Fruit fly (Drosophila melanogaster) whole organism, embryonic: ENCODE measurements around the gene CG34303.
A peak's percentile ranks its signal among the peaks of the same experiment; 100 is the strongest.

Experiments
- Abd-B ChIP-seq: fragments of 200-800 bp; sonication (Bioruptor generic); optimal IDR thresholded peaks from 2 replicates; lab custom pipeline; 2018; ENCODE audit warnings: missing biosample characterization, mild to moderate bottlenecking, missing genetic modification characterization, moderate library complexity
- Antp ChIP-seq: fragments of 200-800 bp; sonication (Bioruptor generic); optimal IDR thresholded peaks from 3 replicates; lab custom pipeline; 2016; ENCODE audit warnings: missing biosample characterization, missing genetic modification characterization
- B-H2 ChIP-seq: fragments of 200-800 bp; sonication (Bioruptor generic); optimal IDR thresholded peaks from 2 replicates; lab custom pipeline; 2018; ENCODE audit warnings: missing biosample characterization, mild to moderate bottlenecking, missing genetic modification characterization
- Blimp-1 ChIP-seq: fragments of 200-800 bp; sonication (Bioruptor generic); optimal IDR thresholded peaks from 3 replicates; lab custom pipeline; 2018; ENCODE audit warnings: missing biosample characterization, missing genetic modification characterization, mild to moderate bottlenecking, moderate library complexity, missing genetic modification reagents
- BtbVII ChIP-seq: fragments of 200-800 bp; sonication (Bioruptor generic); optimal IDR thresholded peaks from 3 replicates; lab custom pipeline; 2017; ENCODE audit warnings: missing biosample characterization, mild to moderate bottlenecking, missing genetic modification characterization
- CG10209 ChIP-seq: fragments of 200-800 bp; sonication (Bioruptor generic); optimal IDR thresholded peaks from 3 replicates; lab custom pipeline; 2017; ENCODE audit warnings: missing biosample characterization, mild to moderate bottlenecking, missing genetic modification characterization, missing genetic modification reagents
- CG12391 ChIP-seq: fragments of 200-800 bp; sonication (Bioruptor generic); optimal IDR thresholded peaks from 3 replicates; lab custom pipeline; 2018; ENCODE audit warnings: missing biosample characterization, mild to moderate bottlenecking, missing genetic modification characterization, moderate library complexity
- CG14050 ChIP-seq: fragments of 200-800 bp; sonication (Bioruptor generic); IDR thresholded peaks from 3 replicates; pipeline ENCODE4 v1.3.6; 2022; ENCODE audit warnings: missing biosample characterization, missing genetic modification characterization
- CG14860 ChIP-seq: fragments of 200-800 bp; sonication (Bioruptor generic); IDR thresholded peaks from 3 replicates; pipeline ENCODE4 v1.3.6; 2022; ENCODE audit warnings: missing biosample characterization, missing genetic modification characterization; ENCODE audit not compliant: partially characterized antibody
- CG1602 ChIP-seq: fragments of 200-800 bp; sonication (Bioruptor generic); optimal IDR thresholded peaks from 3 replicates; lab custom pipeline; 2016; ENCODE audit warnings: missing biosample characterization, missing genetic modification characterization
- CG17186 ChIP-seq: fragments of 200-800 bp; sonication (Bioruptor generic); optimal IDR thresholded peaks from 3 replicates; lab custom pipeline; 2017; ENCODE audit warnings: missing biosample characterization, missing genetic modification reagents, missing genetic modification characterization
- CG17328 ChIP-seq: fragments of 200-800 bp; sonication (Bioruptor generic); IDR thresholded peaks from 2 replicates; pipeline ENCODE4 v1.3.6; 2022; ENCODE audit warnings: missing biosample characterization, missing genetic modification characterization
- CG17359 ChIP-seq: fragments of 200-800 bp; sonication (Bioruptor generic); optimal IDR thresholded peaks from 3 replicates; lab custom pipeline; 2018; ENCODE audit warnings: missing biosample characterization, mild to moderate bottlenecking, missing genetic modification characterization, moderate library complexity
- CG30431 ChIP-seq: fragments of 200-800 bp; sonication (Bioruptor generic); optimal IDR thresholded peaks from 2 replicates; lab custom pipeline; 2017; ENCODE audit warnings: missing biosample characterization, missing genetic modification characterization
- CG4424 ChIP-seq: fragments of 200-800 bp; sonication (Bioruptor generic); optimal IDR thresholded peaks from 3 replicates; lab custom pipeline; 2016; ENCODE audit warnings: missing biosample characterization, missing genetic modification characterization
- CG5245 ChIP-seq: fragments of 200-800 bp; sonication (Bioruptor generic); optimal IDR thresholded peaks from 3 replicates; lab custom pipeline; 2016; ENCODE audit warnings: missing biosample characterization, missing genetic modification characterization
- CG6683 ChIP-seq: fragments of 200-800 bp; sonication (Bioruptor generic); optimal IDR thresholded peaks from 2 replicates; lab custom pipeline; 2017; ENCODE audit warnings: missing biosample characterization, mild to moderate bottlenecking, missing genetic modification characterization, missing genetic modification reagents
- CG7357 ChIP-seq: fragments of 200-800 bp; sonication (Bioruptor generic); IDR thresholded peaks from 3 replicates; pipeline ENCODE4 v1.3.6; 2022; ENCODE audit warnings: missing biosample characterization, missing genetic modification characterization
- Dip3 ChIP-seq: fragments of 200-800 bp; sonication (Bioruptor generic); optimal IDR thresholded peaks from 3 replicates; lab custom pipeline; 2016; ENCODE audit warnings: missing biosample characterization, missing genetic modification characterization
- Drgx ChIP-seq: fragments of 200-800 bp; sonication (Bioruptor generic); IDR thresholded peaks from 2 replicates; pipeline ENCODE4 v1.3.6; 2022; ENCODE audit warnings: missing biosample characterization, missing genetic modification characterization
- Fer1 ChIP-seq: fragments of 200-800 bp; sonication (Bioruptor generic); optimal IDR thresholded peaks from 2 replicates; lab custom pipeline; 2017; ENCODE audit warnings: missing biosample characterization, mild to moderate bottlenecking, missing genetic modification characterization
- HLH4C ChIP-seq: fragments of 200-800 bp; sonication (Bioruptor generic); IDR thresholded peaks from 3 replicates; pipeline ENCODE4 v1.3.6; 2022; ENCODE audit warnings: missing biosample characterization, missing genetic modification characterization; ENCODE audit not compliant: partially characterized antibody
- Med ChIP-seq: fragments of 200-800 bp; sonication (Bioruptor generic); peaks from one replicate; lab custom pipeline; 2016; ENCODE audit warnings: missing biosample characterization, missing genetic modification characterization, mild to moderate bottlenecking, inconsistent platforms, moderate library complexity
- Mes4 ChIP-seq: fragments of 200-800 bp; sonication (Bioruptor generic); optimal IDR thresholded peaks from 2 replicates; lab custom pipeline; 2016; ENCODE audit warnings: missing biosample characterization, missing genetic modification characterization
- NC2α ChIP-seq: fragments of 200-800 bp; sonication (Bioruptor generic); optimal IDR thresholded peaks from 2 replicates; lab custom pipeline; 2016; ENCODE audit warnings: missing biosample characterization, missing genetic modification characterization
- NC2β ChIP-seq: fragments of 200-800 bp; sonication (Bioruptor generic); optimal IDR thresholded peaks from 2 replicates; lab custom pipeline; 2016; ENCODE audit warnings: missing biosample characterization, missing genetic modification characterization
- Nf-YA ChIP-seq: fragments of 200-800 bp; sonication (Bioruptor generic); IDR thresholded peaks from 2 replicates; pipeline ENCODE4 v1.3.6; 2022; ENCODE audit warnings: missing biosample characterization, missing genetic modification characterization
- NfI ChIP-seq: fragments of 200-800 bp; sonication (Bioruptor generic); optimal IDR thresholded peaks from 3 replicates; lab custom pipeline; 2018; ENCODE audit warnings: missing biosample characterization, mild to moderate bottlenecking, missing genetic modification characterization, moderate library complexity
- Pdp1 ChIP-seq, 2 experiments: fragments of 200-800 bp; sonication (Bioruptor generic); optimal IDR thresholded peaks; 3 replicates each; lab custom pipeline; 2016; ENCODE audit warnings: missing biosample characterization in 2 of 2, missing genetic modification characterization in 2 of 2, mild to moderate bottlenecking in 1 of 2, moderate library complexity in 1 of 2
- Stat92E ChIP-seq, 3 experiments: fragments of >200 bp in 2 of 3; fragments of 200-800 bp in 1 of 3; sonication (Bioruptor generic) in 1 of 3; optimal IDR thresholded peaks; 2 replicates each; lab custom pipeline; 2017 to 2019; ENCODE audit warnings: missing biosample characterization in 3 of 3, missing genetic modification characterization in 3 of 3, mild to moderate bottlenecking in 1 of 3, moderate library complexity in 1 of 3
- YL-1 ChIP-seq: fragments of 200-800 bp; sonication (Bioruptor generic); optimal IDR thresholded peaks from 3 replicates; lab custom pipeline; 2017; ENCODE audit warnings: missing biosample characterization, mild to moderate bottlenecking, missing genetic modification characterization
- ab ChIP-seq: fragments of 200-800 bp; sonication (Bioruptor generic); optimal IDR thresholded peaks from 2 replicates; lab custom pipeline; 2016; ENCODE audit warnings: missing biosample characterization, missing genetic modification characterization
- amos ChIP-seq: fragments of 200-800 bp; sonication (Bioruptor generic); IDR thresholded peaks from 2 replicates; pipeline ENCODE4 v1.3.6; 2022; ENCODE audit warnings: missing biosample characterization, missing genetic modification characterization; ENCODE audit not compliant: partially characterized antibody
- crc ChIP-seq: fragments of 200-800 bp; sonication (Bioruptor generic); optimal IDR thresholded peaks from 2 replicates; lab custom pipeline; 2016; ENCODE audit warnings: missing biosample characterization, missing genetic modification characterization
- eve ChIP-seq, 2 experiments: fragments of >200 bp; optimal IDR thresholded peaks; 2 replicates each; lab custom pipeline; 2017; ENCODE audit warnings: missing biosample characterization in 2 of 2, missing genetic modification characterization in 2 of 2
- fd96Cb ChIP-seq: fragments of 200-800 bp; sonication (Bioruptor generic); optimal IDR thresholded peaks from 2 replicates; lab custom pipeline; 2018; ENCODE audit warnings: missing biosample characterization, mild to moderate bottlenecking, missing genetic modification characterization, moderate library complexity
- gro ChIP-seq: fragments of 200-800 bp; sonication (Bioruptor generic); optimal IDR thresholded peaks from 2 replicates; lab custom pipeline; 2016; ENCODE audit warnings: missing biosample characterization, missing genetic modification characterization
- hbn ChIP-seq: fragments of 200-800 bp; sonication (Bioruptor generic); IDR thresholded peaks from 2 replicates; pipeline ENCODE4 v1.3.6; 2022; ENCODE audit warnings: missing biosample characterization, missing genetic modification characterization; ENCODE audit not compliant: partially characterized antibody
- jigr1 ChIP-seq: fragments of 200-800 bp; sonication (Bioruptor generic); IDR thresholded peaks from 3 replicates; pipeline ENCODE4 v1.3.6; 2022; ENCODE audit warnings: missing biosample characterization, missing genetic modification characterization
- kni ChIP-seq: fragments of 200-800 bp; sonication (Bioruptor generic); optimal IDR thresholded peaks from 3 replicates; lab custom pipeline; 2017; ENCODE audit warnings: mild to moderate bottlenecking, missing biosample characterization, missing genetic modification reagents, missing genetic modification characterization
- lola ChIP-seq, 3 experiments: fragments of >200 bp in 2 of 3; fragments of 200-800 bp in 1 of 3; sonication (Bioruptor generic) in 1 of 3; optimal IDR thresholded peaks; 2 replicates each; lab custom pipeline; 2017 to 2019; ENCODE audit warnings: missing biosample characterization in 3 of 3, missing genetic modification characterization in 3 of 3, mild to moderate bottlenecking in 1 of 3, moderate library complexity in 1 of 3
- nau ChIP-seq: fragments of 200-800 bp; sonication (Bioruptor generic); optimal IDR thresholded peaks from 3 replicates; lab custom pipeline; 2017; ENCODE audit warnings: missing biosample characterization, mild to moderate bottlenecking, missing genetic modification characterization, missing genetic modification reagents
- pfk ChIP-seq: fragments of 200-800 bp; sonication (Bioruptor generic); optimal IDR thresholded peaks from 2 replicates; lab custom pipeline; 2018; ENCODE audit warnings: missing biosample characterization, mild to moderate bottlenecking, missing genetic modification characterization, moderate library complexity
- psq ChIP-seq: fragments of 200-800 bp; sonication (Bioruptor generic); optimal IDR thresholded peaks from 2 replicates; lab custom pipeline; 2017; ENCODE audit warnings: missing biosample characterization, missing genetic modification characterization
- salm ChIP-seq: fragments of 200-800 bp; sonication (Bioruptor generic); optimal IDR thresholded peaks from 2 replicates; lab custom pipeline; 2018; ENCODE audit warnings: missing biosample characterization, mild to moderate bottlenecking, missing genetic modification characterization
- stwl ChIP-seq: fragments of 200-800 bp; sonication (Bioruptor generic); optimal IDR thresholded peaks from 3 replicates; lab custom pipeline; 2018; ENCODE audit warnings: missing biosample characterization, mild to moderate bottlenecking, missing genetic modification characterization, moderate library complexity
- tgo ChIP-seq: fragments of 200-800 bp; sonication (Bioruptor generic); IDR thresholded peaks from 3 replicates; pipeline ENCODE4 v1.3.6; 2022; ENCODE audit warnings: missing biosample characterization, missing genetic modification characterization
- vfl ChIP-seq: fragments of 200-800 bp; sonication (Bioruptor generic); optimal IDR thresholded peaks from 2 replicates; lab custom pipeline; 2016; ENCODE audit warnings: missing biosample characterization, missing genetic modification characterization

CG34303 gene

dm6 chr3R:10168483-10169064 is 16.9 kb upstream of the CG34303 start (continued):
- TF ChIP-seq crc (GFP tag; lab: Kevin White, UChicago) (peak; percentile 52), ab (GFP tag; lab: Kevin White, UChicago) (no peak), CG17186 (GFP tag; lab: Kevin White, UChicago) (no peak), CG14860 (GFP tag; lab: Robert Waterston, UW) (no peak), lola (GFP tag; optimal IDR thresholded peaks at IDR 0.05; lab: Kevin White, UChicago) (no peak), vfl (no peak), tgo (no peak), Mes4 (GFP tag; lab: Kevin White, UChicago) (no peak), NfI (GFP tag; lab: Kevin White, UChicago) (peak; percentile 28), kni (no peak), YL-1 (GFP tag; lab: Kevin White, UChicago) (no peak), CG10209 (GFP tag; lab: Kevin White, UChicago) (peak; percentile 21), CG5245 (GFP tag; lab: Kevin White, UChicago) (no peak), HLH4C (no peak), Dip3 (no peak), NC2α (GFP tag; lab: Kevin White, UChicago) (no peak), Drgx (GFP tag; lab: Robert Waterston, UW) (0 out of 2 replicates have a peak, but pooled peaks have one; percentile 9), Abd-B (GFP tag; lab: Kevin White, UChicago) (no peak), Fer1 (GFP tag; lab: Kevin White, UChicago) (peak; percentile 8), stwl (no peak), BtbVII (no peak), hbn (GFP tag; lab: Robert Waterston, UW) (no peak), nau (GFP tag; lab: Kevin White, UChicago) (no peak), eve (GFP tag; optimal IDR thresholded peaks at IDR 0.05; lab: Kevin White, UChicago) (no peak), Stat92E (GFP tag; optimal IDR thresholded peaks at IDR 0.05; lab: Kevin White, UChicago) (no peak), Nf-YA (GFP tag; lab: Robert Waterston, UW) (no peak), CG7357 (no peak), CG12391 (tag; lab: Kevin White, UChicago) (peak; percentile 39), NC2β (GFP tag; lab: Kevin White, UChicago) (no peak), salm (peak; percentile 1), Antp (GFP tag; lab: Kevin White, UChicago) (no peak), amos (GFP tag; lab: Robert Waterston, UW) (no peak), CG17359 (tag; lab: Kevin White, UChicago) (peak; percentile 38), CG4424 (GFP tag; lab: Kevin White, UChicago) (no peak), jigr1 (no peak), CG14050 (GFP tag; lab: Robert Waterston, UW) (no peak), psq (GFP tag; lab: Kevin White, UChicago) (no peak), CG6683 (no peak), fd96Cb (no peak), CG30431 (GFP tag; lab: Kevin White, UChicago) (peak; percentile 15)

dm6 chr3R:10167280-10167679 is 15.6 kb upstream of the CG34303 start:
- TF ChIP-seq CG1602 (GFP tag; lab: Kevin White, UChicago) (no peak), CG17328 (GFP tag; lab: Robert Waterston, UW) (0 out of 2 replicates have a peak, but pooled peaks have one; percentile 25), Blimp-1 (peak; percentile 36), Med (GFP tag; lab: Kevin White, UChicago) (peak; percentile 9), pfk (GFP tag; lab: Kevin White, UChicago) (peak; percentile 78), B-H2 (GFP tag; lab: Kevin White, UChicago) (peak; percentile 4), gro (GFP tag; lab: Kevin White, UChicago) (no peak), Pdp1 (GFP tag; optimal IDR thresholded peaks at IDR 0.05; lab: Kevin White, UChicago) (peak in 1 of 2 experiments; percentile 71)
